Worm (Caenorhabditis elegans) whole organism, L1 larva: ENCODE results near the gene mrpl-53.

ENCODE experiments used
- C04F5.9 ChIP-seq: sonication (generic microtip); optimal IDR thresholded peaks from 2 replicates; lab custom pipeline; 2016; ENCODE audit warnings: missing genetic modification characterization, missing compliant biosample characterization
- alr-1 ChIP-seq: fragments of 200-800 bp; sonication (Bioruptor generic); optimal IDR thresholded peaks from 2 replicates; lab custom pipeline; 2018; ENCODE audit warnings: borderline replicate concordance, mild to moderate bottlenecking, missing genetic modification characterization, missing compliant biosample characterization
- aly-2 ChIP-seq: fragments of 150-350 bp; optimal IDR thresholded peaks from 2 replicates; lab custom pipeline; 2014; ENCODE audit warnings: missing biosample characterization, missing genetic modification characterization
- ama-1 ChIP-seq: fragments of 150-350 bp; optimal IDR thresholded peaks from 2 replicates; lab custom pipeline; 2014
- blmp-1 ChIP-seq: fragments of 150-350 bp; optimal IDR thresholded peaks from 2 replicates; lab custom pipeline; 2014; ENCODE audit warnings: missing biosample characterization, missing genetic modification characterization
- ces-1 ChIP-seq: fragments of 150-350 bp; optimal IDR thresholded peaks from 2 replicates; lab custom pipeline; 2014; ENCODE audit warnings: missing biosample characterization, missing genetic modification reagents, missing genetic modification characterization
- efl-1 ChIP-seq, 4 experiments: fragments of 150-350 bp; optimal IDR thresholded peaks in 3 of 4; peaks in 1 of 4; 1 replicate in 1 of 4; 2 replicates in 3 of 4; lab custom pipeline; 2014; ENCODE audit warnings: missing biosample characterization in 2 of 4, missing genetic modification characterization in 2 of 4, missing genetic modification reagents in 2 of 4
- efl-3 ChIP-seq: fragments of 200-800 bp; sonication (Bioruptor generic); optimal IDR thresholded peaks from 2 replicates; lab custom pipeline; 2018; ENCODE audit warnings: mild to moderate bottlenecking, missing genetic modification characterization, missing compliant biosample characterization
- elt-2 ChIP-seq: sonication (generic microtip); optimal IDR thresholded peaks from 2 replicates; lab custom pipeline; 2016; ENCODE audit warnings: missing genetic modification characterization, mild to moderate bottlenecking, inconsistent platforms, missing compliant biosample characterization, missing genetic modification reagents
- elt-3 ChIP-seq, 6 experiments: fragments of 150-350 bp in 1 of 6; sonication (generic microtip); optimal IDR thresholded peaks; 2 replicates each; lab custom pipeline; 2017 to 2018; ENCODE audit warnings: missing biosample characterization in 6 of 6, missing genetic modification characterization in 6 of 6, inconsistent platforms in 1 of 6
- hlh-17 ChIP-seq: fragments of 200-800 bp; sonication (Bioruptor generic); optimal IDR thresholded peaks from 2 replicates; lab custom pipeline; 2018; ENCODE audit warnings: missing genetic modification characterization, mild to moderate bottlenecking, missing compliant biosample characterization, moderate library complexity, borderline replicate concordance
- isw-1 ChIP-seq: fragments of 200-800 bp; sonication (Bioruptor generic); IDR thresholded peaks from 2 replicates; pipeline ENCODE4 v1.3.6; 2022; ENCODE audit warnings: missing genetic modification characterization, missing compliant biosample characterization
- lin-13 ChIP-seq: fragments of 150-350 bp; optimal IDR thresholded peaks from 2 replicates; lab custom pipeline; 2014; ENCODE audit warnings: missing biosample characterization, missing genetic modification reagents, missing genetic modification characterization
- lin-14 ChIP-seq: fragments of 200-800 bp; sonication (Bioruptor generic); optimal IDR thresholded peaks from 2 replicates; lab custom pipeline; 2018; ENCODE audit warnings: mild to moderate bottlenecking, missing genetic modification characterization, moderate library complexity, missing compliant biosample characterization
- lin-35 ChIP-seq, 2 experiments: fragments of 150-350 bp; optimal IDR thresholded peaks; 2 replicates each; lab custom pipeline; 2014; ENCODE audit warnings: missing biosample characterization in 2 of 2, missing genetic modification characterization in 2 of 2, missing genetic modification reagents in 2 of 2
- lin-39 ChIP-seq: fragments of 150-350 bp; optimal IDR thresholded peaks from 2 replicates; lab custom pipeline; 2014; ENCODE audit warnings: missing biosample characterization, missing genetic modification reagents, missing genetic modification characterization
- lsy-2 ChIP-seq, 2 experiments: fragments of 150-350 bp; optimal IDR thresholded peaks; 2 replicates each; lab custom pipeline; 2014; ENCODE audit warnings: missing biosample characterization in 2 of 2, missing genetic modification characterization in 2 of 2
- mab-9 ChIP-seq: fragments of 200-800 bp; sonication (Bioruptor generic); IDR thresholded peaks from 2 replicates; pipeline ENCODE4 v1.3.6; 2022; ENCODE audit warnings: missing genetic modification reagents, missing genetic modification characterization, missing compliant biosample characterization
- mdl-1 ChIP-seq, 2 experiments: fragments of 150-350 bp; optimal IDR thresholded peaks; 2 replicates each; lab custom pipeline; 2014 to 2017; ENCODE audit warnings: missing biosample characterization in 2 of 2, missing genetic modification characterization in 2 of 2, inconsistent platforms in 1 of 2
- nhr-12 ChIP-seq: sonication (generic microtip); optimal IDR thresholded peaks from 2 replicates; lab custom pipeline; 2017; ENCODE audit warnings: missing biosample characterization, missing genetic modification characterization
- nhr-19 ChIP-seq: fragments of 200-800 bp; sonication (Bioruptor generic); conservative IDR thresholded peaks from 2 replicates; pipeline ENCODE4 v1.3.6; 2022; ENCODE audit warnings: missing genetic modification characterization, missing compliant biosample characterization
- nhr-20 ChIP-seq: sonication (generic microtip); optimal IDR thresholded peaks from 2 replicates; lab custom pipeline; 2016; ENCODE audit warnings: mild to moderate bottlenecking, missing genetic modification characterization, missing compliant biosample characterization
- nhr-71 ChIP-seq: sonication (generic microtip); optimal IDR thresholded peaks from 2 replicates; lab custom pipeline; 2016; ENCODE audit warnings: mild to moderate bottlenecking, missing genetic modification characterization, moderate library complexity, missing compliant biosample characterization
- nhr-85 ChIP-seq: sonication (generic microtip); peaks from one replicate; lab custom pipeline; 2016; ENCODE audit warnings: missing genetic modification characterization, inconsistent platforms, missing compliant biosample characterization
- skn-1 ChIP-seq: fragments of 150-350 bp; optimal IDR thresholded peaks from 2 replicates; lab custom pipeline; 2014; ENCODE audit warnings: missing biosample characterization, missing genetic modification characterization
- snu-23 ChIP-seq: sonication (generic microtip); optimal IDR thresholded peaks from 2 replicates; lab custom pipeline; 2016; ENCODE audit warnings: missing genetic modification characterization, missing compliant biosample characterization
- sptf-1 ChIP-seq: fragments of 150-350 bp; optimal IDR thresholded peaks from 2 replicates; lab custom pipeline; 2014; ENCODE audit warnings: missing biosample characterization, missing genetic modification characterization
- unc-30 ChIP-seq: sonication (generic microtip); optimal IDR thresholded peaks from 2 replicates; lab custom pipeline; 2017; ENCODE audit warnings: missing biosample characterization, missing genetic modification characterization
- unc-62 ChIP-seq: fragments of 150-350 bp; optimal IDR thresholded peaks from 2 replicates; lab custom pipeline; 2014; ENCODE audit warnings: missing biosample characterization, missing genetic modification reagents, missing genetic modification characterization
- zip-4 ChIP-seq: fragments of 200-800 bp; sonication (Bioruptor generic); optimal IDR thresholded peaks from 2 replicates; lab custom pipeline; 2018; ENCODE audit warnings: mild to moderate bottlenecking, missing genetic modification characterization, moderate library complexity, missing compliant biosample characterization
- ztf-11 ChIP-seq, 2 experiments: sonication (generic microtip); optimal IDR thresholded peaks; 2 replicates each; lab custom pipeline; 2016 to 2017; ENCODE audit warnings: missing genetic modification characterization in 2 of 2, missing biosample characterization in 1 of 2, missing compliant biosample characterization in 1 of 2

Gene mrpl-53

DNA sequence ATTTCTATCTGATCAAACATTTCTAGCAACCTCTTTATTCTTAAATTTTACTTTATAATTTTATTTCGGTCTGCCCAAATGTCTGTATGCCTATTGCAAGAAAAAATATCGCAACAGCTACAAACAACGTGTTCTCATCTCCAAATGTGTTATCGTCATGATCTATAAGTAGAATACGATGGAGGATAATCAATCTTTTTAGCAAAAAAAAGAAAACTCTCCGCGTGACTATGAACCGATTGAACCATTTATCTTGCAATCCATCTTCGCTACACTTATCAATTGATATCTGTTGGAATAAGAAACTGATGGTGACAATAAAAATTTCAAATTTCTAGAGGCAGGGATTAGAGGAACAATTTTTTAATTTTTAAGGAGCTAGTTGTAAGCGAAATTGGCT lies 8.5 kb downstream of the mrpl-53 start:
- TF ChIP-seq nhr-20: peak; percentile 74
- no peak for TF ChIP-seq hlh-17 (GFP tag; lab: Kevin White, UChicago)
- peak; percentile 78 for TF ChIP-seq blmp-1
- TF ChIP-seq nhr-71 (tag; lab: Kevin White, UChicago): peak; percentile 45
- no peak for TF ChIP-seq skn-1 (tag; lab: Kevin White, UChicago)
- TF ChIP-seq efl-3 (GFP tag; lab: Kevin White, UChicago): no peak
- peak; percentile 88 for TF ChIP-seq nhr-85 (tag; lab: Kevin White, UChicago)
- TF ChIP-seq lin-35 (GFP tag; optimal IDR thresholded peaks at IDR 0.05; lab: Kevin White, UChicago): peak in 1 of 2 experiments; percentile 7
- peak in 3 of 6 experiments; percentile 8 to 85 (median 51) for TF ChIP-seq elt-3 (tag; optimal IDR thresholded peaks at IDR 0.05; lab: Kevin White, UChicago)
- TF ChIP-seq nhr-19 (GFP tag; lab: Robert Waterston, UW): peak; percentile 39
- peak; percentile 8 for TF ChIP-seq snu-23 (GFP tag; lab: Kevin White, UChicago)
- peak in 1 of 2 experiments; percentile 32 for TF ChIP-seq lsy-2 (tag; optimal IDR thresholded peaks at IDR 0.05; lab: Kevin White, UChicago)
- peak; percentile 43 for TF ChIP-seq lin-14 (GFP tag; lab: Kevin White, UChicago)
- peak; percentile 47 for TF ChIP-seq lin-39 (tag; lab: Kevin White, UChicago)
- TF ChIP-seq isw-1 (GFP tag; lab: Robert Waterston, UW): no peak

DNA sequence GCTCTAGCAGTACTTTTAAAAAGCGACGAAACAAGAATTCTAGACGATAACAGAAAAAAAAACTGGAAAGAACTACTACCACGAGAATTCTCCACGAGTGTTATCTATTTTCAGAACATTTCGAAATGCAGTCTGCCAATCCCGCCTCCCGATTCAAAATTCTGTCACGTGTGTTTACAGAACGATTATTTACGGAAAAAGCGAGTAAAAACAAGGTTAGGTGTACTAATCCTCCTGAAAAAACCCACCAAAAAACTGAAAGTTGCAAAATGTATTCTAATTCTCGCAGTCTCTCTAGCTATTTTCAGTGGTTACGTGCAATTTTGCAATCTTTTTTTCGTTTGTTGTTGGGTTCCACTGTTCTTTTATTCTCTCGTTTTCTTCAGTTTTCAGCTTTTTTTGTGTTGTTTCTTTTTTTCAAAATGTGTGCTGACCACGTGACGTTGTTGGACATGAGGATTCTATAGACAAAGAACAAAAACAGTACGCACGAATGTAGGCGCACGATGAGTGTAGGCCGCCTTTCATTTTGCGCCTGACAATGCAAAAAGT lies 9.1 kb downstream of the mrpl-53 start:
- TF ChIP-seq efl-1 (optimal IDR thresholded peaks at IDR 0.05; lab: Kevin White, UChicago): no peak
- peak in 1 of 2 experiments; percentile 42 for TF ChIP-seq efl-1 (GFP tag; optimal IDR thresholded peaks at IDR 0.05 in 1 of 2; lab: Kevin White, UChicago)
- no peak for TF ChIP-seq ama-1 (lab: Kevin White, UChicago)
- peak in 1 of 2 experiments; percentile 44 for TF ChIP-seq lin-35 (GFP tag; optimal IDR thresholded peaks at IDR 0.05; lab: Kevin White, UChicago)

DNA sequence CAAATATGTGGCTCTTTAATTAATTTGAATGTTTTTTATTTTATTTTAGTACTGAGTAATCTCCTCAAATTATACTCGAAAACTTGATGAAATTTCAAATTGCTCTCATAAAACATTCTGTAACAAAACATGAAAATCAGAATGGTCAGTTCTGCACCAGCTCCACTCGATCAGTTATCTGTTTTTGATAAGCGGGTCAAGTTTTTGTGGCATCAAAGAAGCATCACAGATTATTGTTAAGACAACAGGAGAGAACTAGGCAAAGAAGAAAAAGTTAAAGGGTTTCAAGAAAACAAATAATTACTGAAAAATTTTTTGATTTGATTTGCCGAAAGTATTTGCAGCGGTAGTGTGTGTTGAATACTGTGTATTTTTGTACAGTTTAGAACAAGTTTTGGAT lies 9.7 kb downstream of the mrpl-53 start:
- TF ChIP-seq hlh-17 (GFP tag; lab: Kevin White, UChicago): no peak
- peak; percentile 63 for TF ChIP-seq elt-2 (tag; lab: Kevin White, UChicago)
- TF ChIP-seq aly-2 (tag; lab: Kevin White, UChicago): no peak
- TF ChIP-seq nhr-19 (GFP tag; lab: Robert Waterston, UW): peak; percentile 62
- peak in 1 of 2 experiments; percentile 3 for TF ChIP-seq lin-35 (GFP tag; optimal IDR thresholded peaks at IDR 0.05; lab: Kevin White, UChicago)

DNA sequence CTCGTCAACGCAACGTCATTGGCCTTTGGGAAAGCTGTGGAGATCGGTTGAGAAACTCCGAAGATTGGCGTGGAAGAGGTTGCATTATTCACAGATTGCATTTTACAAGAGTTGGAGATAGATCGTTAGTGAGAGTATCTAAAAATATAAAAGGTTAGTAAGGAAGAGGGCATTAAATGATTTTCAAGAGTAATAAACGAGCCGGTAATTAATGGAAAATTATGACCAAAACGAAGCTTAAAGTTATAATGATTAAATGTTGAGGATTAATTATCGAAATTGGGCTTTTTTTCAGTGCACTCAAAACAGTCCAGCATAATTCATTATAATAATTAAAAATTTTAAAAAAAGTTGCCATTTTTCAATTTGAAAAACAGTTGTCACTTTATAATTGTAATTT lies 11.9 kb downstream of the mrpl-53 start, which contains the start of gene pap-2:
Gene pap-2 (minus strand): TSS at position 101 of the 400 bp plus-strand sequence.
- TF ChIP-seq lin-13 (GFP tag; lab: Kevin White, UChicago) (no peak), unc-62 (no peak), mab-9 (GFP tag; lab: Robert Waterston, UW) (no peak), ces-1 (GFP tag; lab: Kevin White, UChicago) (no peak), sptf-1 (tag; lab: Kevin White, UChicago) (no peak), efl-3 (GFP tag; lab: Kevin White, UChicago) (no peak), zip-4 (GFP tag; lab: Kevin White, UChicago) (no peak), nhr-12 (tag; lab: Kevin White, UChicago) (no peak), nhr-20 (no peak), C04F5.9 (tag; lab: Kevin White, UChicago) (no peak), elt-2 (tag; lab: Kevin White, UChicago) (no peak), alr-1 (tag; lab: Kevin White, UChicago) (no peak), ztf-11 (tag; optimal IDR thresholded peaks at IDR 0.05; lab: Kevin White, UChicago) (no peak), elt-3 (tag; optimal IDR thresholded peaks at IDR 0.05; lab: Kevin White, UChicago) (no peak), mdl-1 (tag; optimal IDR thresholded peaks at IDR 0.05; lab: Kevin White, UChicago) (no peak), unc-30 (tag; lab: Kevin White, UChicago) (no peak)
